Worm (Caenorhabditis elegans) whole organism, L2 larva: ENCODE data around the gene C11H1.7.

Experiments used
- aly-2 ChIP-seq: fragments of 150-350 bp; optimal IDR thresholded peaks from 2 replicates; lab custom pipeline; 2014; ENCODE audit warnings: missing biosample characterization, missing genetic modification characterization
- ceh-82 ChIP-seq: fragments of 150-350 bp; optimal IDR thresholded peaks from 2 replicates; lab custom pipeline; 2014; ENCODE audit warnings: missing biosample characterization, missing genetic modification characterization
- lsy-2 ChIP-seq, 2 experiments: fragments of 150-350 bp in 1 of 2; sonication (generic microtip) in 1 of 2; optimal IDR thresholded peaks; 2 replicates each; lab custom pipeline; 2014 to 2017; ENCODE audit warnings: missing biosample characterization in 2 of 2, missing genetic modification characterization in 2 of 2
- mdl-1 ChIP-seq, 2 experiments: fragments of 150-350 bp in 1 of 2; sonication (generic microtip) in 1 of 2; optimal IDR thresholded peaks; 2 replicates each; lab custom pipeline; 2017; ENCODE audit warnings: missing biosample characterization in 2 of 2, missing genetic modification characterization in 2 of 2
- nhr-12 ChIP-seq: fragments of 150-350 bp; optimal IDR thresholded peaks from 2 replicates; lab custom pipeline; 2014; ENCODE audit warnings: missing biosample characterization, missing genetic modification characterization
- nhr-237 ChIP-seq: fragments of 150-350 bp; optimal IDR thresholded peaks from 2 replicates; lab custom pipeline; 2014; ENCODE audit warnings: missing biosample characterization, missing genetic modification characterization
- nhr-77 ChIP-seq: fragments of 150-350 bp; optimal IDR thresholded peaks from 2 replicates; lab custom pipeline; 2014; ENCODE audit warnings: missing biosample characterization, missing genetic modification characterization
- sma-3 ChIP-seq: sonication (generic microtip); optimal IDR thresholded peaks from 2 replicates; lab custom pipeline; 2016; ENCODE audit warnings: missing genetic modification reagents, missing genetic modification characterization, missing compliant biosample characterization
- unc-62 ChIP-seq: fragments of 150-350 bp; optimal IDR thresholded peaks from 2 replicates; lab custom pipeline; 2014; ENCODE audit warnings: missing biosample characterization, missing genetic modification reagents, missing genetic modification characterization

ce11 chrX:14370314-14370713, 43.1 kb downstream of the C11H1.7 start, which contains the start of gene irk-3:
- TF ChIP-seq nhr-77 (tag; lab: Kevin White, UChicago) (no peak), lsy-2 (tag; optimal IDR thresholded peaks at IDR 0.05; lab: Kevin White, UChicago) (no peak), aly-2 (tag; lab: Kevin White, UChicago) (no peak), sma-3 (no peak), ceh-82 (tag; lab: Kevin White, UChicago) (no peak), mdl-1 (tag; optimal IDR thresholded peaks at IDR 0.05; lab: Kevin White, UChicago) (no peak), nhr-12 (tag; lab: Kevin White, UChicago) (no peak), unc-62 (GFP tag; lab: Kevin White, UChicago) (no peak), nhr-237 (no peak)
